Worm (Caenorhabditis elegans): ENCODE results near the gene str-106.

DNA sequence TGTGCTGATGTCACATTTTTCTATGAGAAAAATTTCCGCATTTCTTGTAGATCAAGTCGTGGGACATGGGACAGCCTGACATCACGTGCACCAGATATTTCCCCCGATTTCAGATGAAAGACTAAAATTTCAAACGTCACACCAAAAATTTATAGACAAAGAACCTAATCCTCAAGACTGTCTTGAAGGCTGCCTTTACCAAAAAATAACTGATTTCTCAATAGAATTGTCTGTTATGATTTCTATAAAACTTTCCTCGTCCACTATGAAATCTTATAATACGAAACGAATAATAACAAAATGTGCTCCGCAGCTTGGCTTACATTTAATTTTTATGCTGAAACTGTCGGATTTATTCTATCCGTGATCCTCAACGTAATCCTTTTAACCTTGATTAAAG lies at the start of gene str-106:
- TF ChIP-seq med-1 (GFP tag; optimal IDR thresholded peaks at IDR 0.05; ENCODE audit: insufficient read depth), result no peak
- TF ChIP-seq T22C8.4 (GFP tag; IDR thresholded peaks at IDR 0.05), result no peak

Data from whole organism, midembryonic.